Fruit fly (Drosophila melanogaster): Measurements from ENCODE around the gene CG31674.

CG31674 gene

DNA sequence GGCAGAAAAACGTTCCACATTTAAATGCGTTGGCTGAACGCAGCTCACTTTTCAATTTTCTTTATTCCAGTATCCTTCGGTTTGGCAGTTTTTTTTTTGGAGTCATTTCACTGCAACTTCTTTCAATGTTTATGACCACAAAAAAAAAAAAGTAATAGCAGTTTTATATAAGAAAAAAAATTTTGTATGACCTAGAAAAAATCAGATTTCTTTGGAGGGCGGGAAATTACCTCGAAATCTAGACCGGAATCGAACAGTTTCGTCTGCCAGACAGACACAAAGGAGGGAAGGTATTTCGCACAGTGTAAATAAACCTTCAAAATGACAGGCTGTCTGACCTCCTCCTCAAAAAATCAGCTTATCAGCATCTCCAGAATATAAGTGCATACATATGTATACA, 49.4 kb downstream of the CG31674 start (continued):
- TF ChIP-seq Stat92E (GFP tag; optimal IDR thresholded peaks at IDR 0.05) (no peak), tna (GFP tag; IDR thresholded peaks at IDR 0.05; ENCODE audit: partially characterized antibody) (no peak), ro (GFP tag; IDR thresholded peaks at IDR 0.05) (no peak), CG8478 (optimal IDR thresholded peaks at IDR 0.05) (no peak), CG31224 (GFP tag; IDR thresholded peaks at IDR 0.05) (no peak), repo (GFP tag; optimal IDR thresholded peaks at IDR 0.05) (no peak), z (GFP tag; IDR thresholded peaks at IDR 0.05) (no peak), dan (GFP tag; IDR thresholded peaks at IDR 0.05) (no peak), sens (GFP tag) (peak; percentile 26), slp2 (GFP tag; optimal IDR thresholded peaks at IDR 0.05) (no peak), CG10431 (GFP tag; optimal IDR thresholded peaks at IDR 0.05) (no peak), CG15073 (GFP tag; optimal IDR thresholded peaks at IDR 0.05) (no peak), Bgb (GFP tag; IDR thresholded peaks at IDR 0.05; ENCODE audit: partially characterized antibody) (no peak), Med (GFP tag) (peak; percentile 43), CG9727 (GFP tag; optimal IDR thresholded peaks at IDR 0.05) (no peak), CG1792 (GFP tag; optimal IDR thresholded peaks at IDR 0.05) (no peak), CG16779 (GFP tag; IDR thresholded peaks at IDR 0.05) (no peak), Ets65A (GFP tag) (peak; percentile 71), gem (tag; optimal IDR thresholded peaks at IDR 0.05) (peak; percentile 3), YL-1 (GFP tag; optimal IDR thresholded peaks at IDR 0.05) (no peak), Vsx1 (GFP tag; optimal IDR thresholded peaks at IDR 0.05) (no peak), CG6689 (GFP tag; IDR thresholded peaks at IDR 0.05) (no peak), gcm2 (GFP tag; optimal IDR thresholded peaks at IDR 0.05) (no peak), tio (GFP tag; optimal IDR thresholded peaks at IDR 0.05) (peak; percentile 3)

DNA sequence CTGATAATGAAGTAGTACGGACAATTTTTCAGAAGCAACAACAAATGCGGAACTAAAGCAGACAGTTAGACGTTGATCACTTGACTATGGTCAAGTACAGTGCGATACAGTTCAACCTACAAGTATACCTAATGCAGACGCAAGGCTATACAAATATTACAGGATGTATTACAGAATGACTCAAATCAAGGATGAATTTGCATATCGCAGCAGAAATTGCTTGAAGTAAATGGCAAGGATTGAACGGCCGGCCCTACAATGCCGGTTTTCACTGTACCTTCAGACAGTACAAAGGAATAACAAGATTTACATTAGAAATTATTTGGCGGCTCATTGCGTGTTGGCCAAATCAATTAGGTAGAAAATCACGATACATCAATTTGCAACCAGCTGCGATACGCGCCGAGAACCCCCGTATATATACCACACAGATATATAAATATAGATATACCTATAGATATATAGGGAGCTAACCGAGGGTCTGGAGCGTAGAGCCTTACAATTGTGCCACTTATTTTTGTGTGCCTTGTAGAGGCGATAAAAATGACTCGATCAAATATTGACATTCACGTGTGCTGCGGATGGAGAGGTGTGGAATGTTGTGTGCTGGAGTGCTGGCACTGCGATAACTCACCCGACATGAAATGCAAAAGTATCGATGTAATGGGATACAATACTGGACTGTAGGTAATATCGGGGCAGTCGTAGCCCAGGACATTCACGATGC, 50.5 kb downstream of the CG31674 start:
- TF ChIP-seq E2f1 (GFP tag; IDR thresholded peaks at IDR 0.05) (peak; percentile 53; the same call in 1 of the 2 replicates), CG12659 (GFP tag; optimal IDR thresholded peaks at IDR 0.05) (peak; percentile 41), sens (GFP tag) (peak; percentile 87), sd (tag; optimal IDR thresholded peaks at IDR 0.05) (peak; percentile 22), cato (GFP tag; optimal IDR thresholded peaks at IDR 0.05; ENCODE audit: borderline replicate concordance) (no peak), CG3726 (GFP tag; IDR thresholded peaks at IDR 0.05) (no peak), cwo (GFP tag; optimal IDR thresholded peaks at IDR 0.05) (peak; percentile 76), HLH3B (GFP tag; IDR thresholded peaks at IDR 0.05) (0 out of 2 replicates have a peak, but pooled peaks have one; percentile 53), Ravus (GFP tag; IDR thresholded peaks at IDR 0.05) (peak; percentile 35), CG4404 (GFP tag; IDR thresholded peaks at IDR 0.05) (0 out of 2 replicates have a peak, but pooled peaks have one; percentile 21), Nf-YA (GFP tag; IDR thresholded peaks at IDR 0.05) (0 out of 2 replicates have a peak, but pooled peaks have one; percentile 25), CG4820 (GFP tag; optimal IDR thresholded peaks at IDR 0.05) (peak; percentile 26), CG3847 (GFP tag; IDR thresholded peaks at IDR 0.05) (peak; percentile 61), MBD-R2 (GFP tag; IDR thresholded peaks at IDR 0.05) (peak; percentile 50; the same call in 1 of the 2 replicates), ci (GFP tag; IDR thresholded peaks at IDR 0.05) (peak; percentile 60; the same call in 1 of the 3 replicates), CG14710 (tag; optimal IDR thresholded peaks at IDR 0.05) (peak; percentile 6), CG10321 (GFP tag; IDR thresholded peaks at IDR 0.05) (no peak), ac (GFP tag; optimal IDR thresholded peaks at IDR 0.05) (no peak), jumu (GFP tag; optimal IDR thresholded peaks at IDR 0.05) (peak; percentile 55), CHES-1-like (GFP tag; optimal IDR thresholded peaks at IDR 0.05) (peak; percentile 9), CG3281 (GFP tag; optimal IDR thresholded peaks at IDR 0.05) (peak; percentile 65), Dek (tag; optimal IDR thresholded peaks at IDR 0.05) (peak; percentile 31), Dfd (GFP tag; optimal IDR thresholded peaks at IDR 0.05) (no peak), ato (GFP tag; IDR thresholded peaks at IDR 0.05; ENCODE audit: partially characterized antibody) (no peak), tup (GFP tag; optimal IDR thresholded peaks at IDR 0.05) (peak; percentile 3), NC2β (GFP tag; optimal IDR thresholded peaks at IDR 0.05) (no peak), Med (GFP tag) (peak; percentile 94), Atf6 (GFP tag; IDR thresholded peaks at IDR 0.05) (peak; percentile 73), zfh2 (GFP tag; optimal IDR thresholded peaks at IDR 0.05) (peak; percentile 61)

Measured in whole organism, embryonic.